Fruit fly (Drosophila melanogaster): ENCODE results near the gene CG32085.

The CG32085 gene

DNA sequence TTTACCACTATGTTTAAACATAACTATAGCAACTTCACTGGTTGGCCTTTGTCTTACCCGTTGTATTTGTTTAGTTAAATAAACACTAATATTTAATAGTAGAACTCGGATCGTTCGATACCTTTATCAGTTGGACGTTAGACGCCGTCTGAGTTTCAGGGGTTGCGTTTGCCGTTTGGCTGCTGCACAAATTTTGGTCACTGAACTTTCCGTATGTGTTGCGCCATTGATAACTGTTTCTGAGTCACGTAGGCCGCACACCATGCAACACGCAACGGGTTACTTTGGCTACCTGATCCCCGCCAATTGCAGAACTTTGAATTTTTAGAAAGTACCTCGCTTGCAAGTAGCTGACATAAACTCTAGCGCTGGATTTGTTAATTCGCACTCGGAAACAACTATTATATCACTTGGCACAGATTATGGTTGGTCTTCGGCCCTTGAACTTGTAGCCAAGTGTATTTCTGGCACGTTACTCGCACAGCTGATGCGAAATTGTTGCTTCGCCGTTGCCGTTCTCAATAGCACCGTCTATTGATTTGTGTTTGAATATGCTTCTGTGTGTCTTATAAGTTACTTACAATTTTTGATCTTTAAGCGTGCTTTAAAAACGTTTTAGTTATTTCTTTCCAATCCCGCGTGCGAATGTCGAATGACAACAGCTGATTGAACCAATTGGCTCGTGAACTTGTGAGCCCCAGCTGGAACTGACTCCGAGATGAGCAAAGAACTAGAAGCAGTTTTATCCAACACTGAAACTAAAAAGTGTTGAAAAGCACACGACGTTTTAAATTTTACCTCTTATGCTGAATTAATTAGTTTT, 16.4 kb upstream of the CG32085 start, which contains the start of gene Dph1 (continued):
- TF ChIP-seq CG3281 (GFP tag; optimal IDR thresholded peaks at IDR 0.05) (peak; percentile 79), luna (GFP tag; optimal IDR thresholded peaks at IDR 0.05) (peak; percentile 64), Blimp-1 (GFP tag; optimal IDR thresholded peaks at IDR 0.05) (peak; percentile 81), Mrtf (GFP tag; IDR thresholded peaks at IDR 0.05) (peak; percentile 87; the same call in 2 of the 3 replicates), CG14441 (GFP tag; IDR thresholded peaks at IDR 0.05) (peak; percentile 90), Meics (GFP tag; optimal IDR thresholded peaks at IDR 0.05) (peak; percentile 88), tup (GFP tag; optimal IDR thresholded peaks at IDR 0.05) (peak; percentile 47), CG15073 (GFP tag; optimal IDR thresholded peaks at IDR 0.05) (no peak), crol (GFP tag; IDR thresholded peaks at IDR 0.05) (no peak), zen2 (GFP tag; IDR thresholded peaks at IDR 0.05; ENCODE audit: partially characterized antibody) (no peak), knrl (GFP tag; IDR thresholded peaks at IDR 0.05; ENCODE audit: partially characterized antibody) (peak; percentile 44; the same call in 1 of the 3 replicates), CG32532 (GFP tag; IDR thresholded peaks at IDR 0.05) (peak; percentile 90), CG15696 (tag; optimal IDR thresholded peaks at IDR 0.05) (peak; percentile 50), CG11093 (GFP tag; IDR thresholded peaks at IDR 0.05) (no peak; the same call in 2 of the 3 replicates), CG11560 (tag; IDR thresholded peaks at IDR 0.05) (peak; percentile 73), Myb (GFP tag; optimal IDR thresholded peaks at IDR 0.05) (peak; percentile 74), chn (GFP tag; optimal IDR thresholded peaks at IDR 0.05) (peak; percentile 81), Eip74EF (GFP tag; optimal IDR thresholded peaks at IDR 0.05) (peak in 1 of 2 experiments; percentile 88), CG7963 (GFP tag; IDR thresholded peaks at IDR 0.05; ENCODE audit: partially characterized antibody) (no peak), CG2875 (GFP tag; optimal IDR thresholded peaks at IDR 0.05) (peak; percentile 70), eyg (GFP tag; optimal IDR thresholded peaks at IDR 0.05) (peak; percentile 80), schlank (tag; optimal IDR thresholded peaks at IDR 0.05) (peak; percentile 59), Ets97D (GFP tag; optimal IDR thresholded peaks at IDR 0.05) (peak; percentile 90), slbo (GFP tag; IDR thresholded peaks at IDR 0.05) (peak; percentile 83), jing (GFP tag; optimal IDR thresholded peaks at IDR 0.05) (peak; percentile 75), D (optimal IDR thresholded peaks at IDR 0.05) (no peak), D (GFP tag; optimal IDR thresholded peaks at IDR 0.05) (peak; percentile 81), tgo (GFP tag; IDR thresholded peaks at IDR 0.05) (peak; percentile 87), unc-4 (GFP tag; IDR thresholded peaks at IDR 0.05; ENCODE audit: partially characterized antibody) (no peak; the same call in 1 of the 2 replicates), lilli (GFP tag; optimal IDR thresholded peaks at IDR 0.05) (peak; percentile 87), CG6813 (GFP tag; optimal IDR thresholded peaks at IDR 0.05) (peak; percentile 84), CG8281 (tag; optimal IDR thresholded peaks at IDR 0.05) (peak; percentile 57), CG43689 (GFP tag; IDR thresholded peaks at IDR 0.05) (peak; percentile 72), nmo (GFP tag; optimal IDR thresholded peaks at IDR 0.05) (peak; percentile 82), CG7928 (GFP tag; optimal IDR thresholded peaks at IDR 0.05) (peak; percentile 14), CG10654 (GFP tag; optimal IDR thresholded peaks at IDR 0.05) (peak; percentile 77), cato (GFP tag; optimal IDR thresholded peaks at IDR 0.05; ENCODE audit: borderline replicate concordance) (peak; percentile 56), CG1792 (GFP tag; optimal IDR thresholded peaks at IDR 0.05) (peak; percentile 26), CG10209 (GFP tag; optimal IDR thresholded peaks at IDR 0.05) (peak; percentile 79), CG17912 (GFP tag; optimal IDR thresholded peaks at IDR 0.05) (no peak), da (GFP tag; optimal IDR thresholded peaks at IDR 0.05) (peak; percentile 54), ci (GFP tag; IDR thresholded peaks at IDR 0.05) (peak; percentile 95), Pdp1 (GFP tag; optimal IDR thresholded peaks at IDR 0.05) (peak; percentile 75 to 96), CG8478 (optimal IDR thresholded peaks at IDR 0.05) (no peak), Nf-YA (GFP tag; IDR thresholded peaks at IDR 0.05) (peak; percentile 61), her (GFP tag; optimal IDR thresholded peaks at IDR 0.05) (peak; percentile 81), CG13296 (GFP tag; optimal IDR thresholded peaks at IDR 0.05) (peak; percentile 70), ro (GFP tag; IDR thresholded peaks at IDR 0.05) (0 out of 2 replicates have a peak, but pooled peaks have one; percentile 20)

All from whole organism, embryonic.